Fruit fly (Drosophila melanogaster): ENCODE results near the gene DIP-beta.

- TF ChIP-seq CG32121 (GFP tag; IDR thresholded peaks at IDR 0.05) (peak; percentile 61), Pif1B (GFP tag; optimal IDR thresholded peaks at IDR 0.05) (peak; percentile 64), EcR (GFP tag; optimal IDR thresholded peaks at IDR 0.05) (no peak), CG9948 (tag; optimal IDR thresholded peaks at IDR 0.05) (peak; percentile 53), CG8159 (tag; optimal IDR thresholded peaks at IDR 0.05) (peak; percentile 68), Pif1A (GFP tag; optimal IDR thresholded peaks at IDR 0.05) (peak; percentile 55)
Measured at dm6 chrX:21375595-21376047, 81.9 kb downstream of the DIP-beta start.

Data from whole organism, pupa.